Worm (Caenorhabditis elegans): ENCODE data around the gene str-5.
"Not testable (repeated sequence)": the region's sequence is repeated elsewhere in the genome, so short reads cannot be mapped to it uniquely, and the experiment has no call there.

Gene str-5

ce11 chrV:15752941-15753340 lies at the start of gene str-5:
Gene str-5 (plus strand): TSS chrV:15753241.
- TF ChIP-seq hlh-30 (tag; optimal IDR thresholded peaks at IDR 0.05; ENCODE audit: insufficient read depth); sox-2 (GFP tag; IDR thresholded peaks at IDR 0.05); sox-4 (tag; optimal IDR thresholded peaks at IDR 0.05): not testable (repeated sequence)

DNA sequence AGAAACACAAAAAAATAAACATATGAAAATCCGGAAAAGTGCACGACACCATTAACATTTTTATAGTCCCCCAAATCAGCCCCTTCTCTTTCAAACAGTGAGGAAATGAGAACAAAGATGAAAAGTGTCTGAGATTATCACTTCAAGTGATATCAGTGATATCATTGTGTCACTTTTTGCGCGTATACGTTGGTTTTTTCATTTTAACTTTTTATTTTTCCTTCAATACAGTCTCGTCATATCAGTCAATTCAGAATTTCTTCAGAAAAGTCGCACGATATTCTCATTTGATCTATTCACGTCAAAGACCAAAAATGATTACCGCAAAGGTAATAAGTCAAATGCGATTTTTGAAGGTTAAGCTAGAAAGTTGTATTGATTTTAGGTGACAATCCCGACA lies 48.3 kb upstream of the str-5 start, which contains the start of gene twk-34:
TSS of gene twk-34 (plus strand) at position 216 of the 400 bp plus-strand sequence.
- TF ChIP-seq pag-3 (tag; optimal IDR thresholded peaks at IDR 0.05; ENCODE audit: borderline replicate concordance): no peak
- TF ChIP-seq sox-4 (tag; optimal IDR thresholded peaks at IDR 0.05): no peak
- no peak for TF ChIP-seq ztf-16 (tag; optimal IDR thresholded peaks at IDR 0.05)
- TF ChIP-seq lim-6 (tag; optimal IDR thresholded peaks at IDR 0.05): no peak
- no peak for TF ChIP-seq unc-86 (tag; optimal IDR thresholded peaks at IDR 0.05)
- TF ChIP-seq dve-1 (tag; optimal IDR thresholded peaks at IDR 0.05): no peak
- TF ChIP-seq che-1 (tag; optimal IDR thresholded peaks at IDR 0.05): no peak
- no peak for TF ChIP-seq F13H6.1 (tag; optimal IDR thresholded peaks at IDR 0.05)
- TF ChIP-seq ceh-34 (tag; optimal IDR thresholded peaks at IDR 0.05): no peak
- TF ChIP-seq ceh-22 (tag; optimal IDR thresholded peaks at IDR 0.05): no peak
- no peak for TF ChIP-seq dmd-4 (tag; optimal IDR thresholded peaks at IDR 0.05; ENCODE audit: borderline replicate concordance)
- no peak for TF ChIP-seq unc-42 (tag; optimal IDR thresholded peaks at IDR 0.05)
- TF ChIP-seq gmeb-2 (tag; optimal IDR thresholded peaks at IDR 0.05): no peak
- no peak for TF ChIP-seq ceh-45 (GFP tag; IDR thresholded peaks at IDR 0.05)
- TF ChIP-seq ets-4 (tag; optimal IDR thresholded peaks at IDR 0.05): no peak
- TF ChIP-seq unc-55 (GFP tag; optimal IDR thresholded peaks at IDR 0.05): no peak
- no peak for TF ChIP-seq ceh-48 (tag; optimal IDR thresholded peaks at IDR 0.05)
- no peak for TF ChIP-seq fax-1 (tag; optimal IDR thresholded peaks at IDR 0.05)

- no peak for TF ChIP-seq unc-86 (tag; optimal IDR thresholded peaks at IDR 0.05)
- no peak for TF ChIP-seq dve-1 (tag; optimal IDR thresholded peaks at IDR 0.05)
- no peak for TF ChIP-seq pha-4 (tag; optimal IDR thresholded peaks at IDR 0.05)
- no peak for TF ChIP-seq ceh-48 (tag; optimal IDR thresholded peaks at IDR 0.05)
- TF ChIP-seq sdc-2 (tag; optimal IDR thresholded peaks at IDR 0.05): no peak
- no peak for TF ChIP-seq hlh-13 (GFP tag; optimal IDR thresholded peaks at IDR 0.05)
- TF ChIP-seq dmd-4 (tag; optimal IDR thresholded peaks at IDR 0.05; ENCODE audit: borderline replicate concordance): no peak
- TF ChIP-seq elt-2 (tag; optimal IDR thresholded peaks at IDR 0.05): no peak
- no peak for TF ChIP-seq ref-2 (tag; optimal IDR thresholded peaks at IDR 0.05)
- TF ChIP-seq ceh-2 (tag; optimal IDR thresholded peaks at IDR 0.05): no peak
- TF ChIP-seq ceh-19 (GFP tag; optimal IDR thresholded peaks at IDR 0.05): no peak
- TF ChIP-seq T23F11.4 (GFP tag; optimal IDR thresholded peaks at IDR 0.05): no peak
- no peak for TF ChIP-seq unc-55 (GFP tag; optimal IDR thresholded peaks at IDR 0.05)
- TF ChIP-seq ama-1 (optimal IDR thresholded peaks at IDR 0.05): no peak
Observed at ce11 chrV:15707982-15708381, 45.1 kb upstream of the str-5 start.

- TF ChIP-seq hlh-8 (tag; optimal IDR thresholded peaks at IDR 0.05): no peak
Observed at ce11 chrV:15710401-15710800, 42.6 kb upstream of the str-5 start, which contains the start of gene Y6E2A.1. Gene Y6E2A.1 (minus strand): TSS chrV:15710501.

- TF ChIP-seq hlh-8 (tag; optimal IDR thresholded peaks at IDR 0.05): no peak
- no peak for TF ChIP-seq sdc-2 (tag; optimal IDR thresholded peaks at IDR 0.05)
- TF ChIP-seq ets-4 (tag; optimal IDR thresholded peaks at IDR 0.05): no peak
- TF ChIP-seq fax-1 (tag; optimal IDR thresholded peaks at IDR 0.05): no peak
- no peak for TF ChIP-seq pha-2 (tag; optimal IDR thresholded peaks at IDR 0.05)
- TF ChIP-seq nhr-232 (tag; optimal IDR thresholded peaks at IDR 0.05): no peak
- TF ChIP-seq ceh-18 (tag; optimal IDR thresholded peaks at IDR 0.05): no peak
- no peak for TF ChIP-seq elt-4 (tag; optimal IDR thresholded peaks at IDR 0.05)
Observed at ce11 chrV:15711898-15712297, 41.1 kb upstream of the str-5 start, which contains the start of gene str-101. Gene str-101 (minus strand): TSS chrV:15711998.
